Fruit fly (Drosophila melanogaster) whole organism, embryonic: ENCODE data around the gene dock.

Experiments used
- Asciz ChIP-seq: fragments of 200-800 bp; sonication (Bioruptor generic); optimal IDR thresholded peaks from 2 replicates; lab custom pipeline; 2017; ENCODE audit warnings: missing biosample characterization, mild to moderate bottlenecking, missing genetic modification characterization, missing genetic modification reagents
- Awh ChIP-seq: fragments of 200-800 bp; sonication (Bioruptor generic); IDR thresholded peaks from 2 replicates; pipeline ENCODE4, ENCODE4 v1.3.6; 2022; ENCODE audit warnings: missing biosample characterization, missing genetic modification characterization
- B-H2 ChIP-seq: fragments of 200-800 bp; sonication (Bioruptor generic); optimal IDR thresholded peaks from 2 replicates; lab custom pipeline; 2018; ENCODE audit warnings: missing biosample characterization, mild to moderate bottlenecking, missing genetic modification characterization
- Bteb2 ChIP-seq: fragments of 200-800 bp; sonication (Bioruptor generic); optimal IDR thresholded peaks from 2 replicates; lab custom pipeline; 2016; ENCODE audit warnings: missing biosample characterization, missing genetic modification characterization
- CG10274 ChIP-seq: fragments of 200-800 bp; sonication (Bioruptor generic); optimal IDR thresholded peaks from 3 replicates; lab custom pipeline; 2017; ENCODE audit warnings: missing biosample characterization, mild to moderate bottlenecking, missing genetic modification characterization
- CG10979 ChIP-seq: fragments of 200-800 bp; sonication (Bioruptor generic); optimal IDR thresholded peaks from 2 replicates; lab custom pipeline; 2018; ENCODE audit warnings: missing biosample characterization, mild to moderate bottlenecking, missing genetic modification characterization, moderate library complexity
- CG12071 ChIP-seq: fragments of 200-800 bp; sonication (Bioruptor generic); optimal IDR thresholded peaks from 3 replicates; lab custom pipeline; 2018; ENCODE audit warnings: missing biosample characterization, mild to moderate bottlenecking, missing genetic modification characterization
- CG12219 ChIP-seq: fragments of 200-800 bp; sonication (Bioruptor generic); optimal IDR thresholded peaks from 3 replicates; lab custom pipeline; 2018; ENCODE audit warnings: missing biosample characterization, mild to moderate bottlenecking, missing genetic modification characterization
- CG13894 ChIP-seq: fragments of 200-800 bp; sonication (Bioruptor generic); optimal IDR thresholded peaks from 3 replicates; lab custom pipeline; 2018; ENCODE audit warnings: missing biosample characterization, mild to moderate bottlenecking, missing genetic modification characterization, moderate library complexity
- CG14860 ChIP-seq: fragments of 200-800 bp; sonication (Bioruptor generic); IDR thresholded peaks from 3 replicates; pipeline ENCODE4 v1.3.6; 2022; ENCODE audit warnings: missing biosample characterization, missing genetic modification characterization; ENCODE audit not compliant: partially characterized antibody
- CG15011 ChIP-seq: fragments of 200-800 bp; sonication (Bioruptor generic); optimal IDR thresholded peaks from 3 replicates; lab custom pipeline; 2018; ENCODE audit warnings: missing biosample characterization, mild to moderate bottlenecking, missing genetic modification characterization
- CG1603 ChIP-seq: fragments of 200-800 bp; sonication (Bioruptor generic); optimal IDR thresholded peaks from 2 replicates; lab custom pipeline; 2019; ENCODE audit warnings: missing biosample characterization, mild to moderate bottlenecking, missing genetic modification characterization, moderate library complexity
- CG2199 ChIP-seq: fragments of 200-800 bp; sonication (Bioruptor generic); IDR thresholded peaks from 3 replicates; pipeline ENCODE4 v1.3.6; 2022; ENCODE audit warnings: missing biosample characterization, missing genetic modification characterization
- CG2889 ChIP-seq: fragments of 200-800 bp; sonication (Bioruptor generic); IDR thresholded peaks from 3 replicates; pipeline ENCODE4 v1.3.6; 2022; ENCODE audit warnings: missing biosample characterization, missing genetic modification characterization
- CG3847 ChIP-seq: fragments of 200-800 bp; sonication (Bioruptor generic); IDR thresholded peaks from 2 replicates; pipeline ENCODE4 v1.3.6; 2022; ENCODE audit warnings: missing biosample characterization, missing genetic modification characterization
- CG43689 ChIP-seq: fragments of 200-800 bp; sonication (Bioruptor generic); IDR thresholded peaks from 2 replicates; pipeline ENCODE4 v1.3.6; 2022; ENCODE audit warnings: missing biosample characterization, missing genetic modification characterization
- CG6272 ChIP-seq: fragments of 200-800 bp; sonication (Bioruptor generic); IDR thresholded peaks from 2 replicates; pipeline ENCODE4 v1.3.6; 2022; ENCODE audit warnings: missing biosample characterization, missing genetic modification characterization
- CG7556 ChIP-seq: fragments of 200-800 bp; sonication (Bioruptor generic); optimal IDR thresholded peaks from 2 replicates; lab custom pipeline; 2017; ENCODE audit warnings: missing biosample characterization, mild to moderate bottlenecking, missing genetic modification characterization
- CG7745 ChIP-seq: fragments of 200-800 bp; sonication (Bioruptor generic); optimal IDR thresholded peaks from 2 replicates; lab custom pipeline; 2018; ENCODE audit warnings: missing biosample characterization, mild to moderate bottlenecking, missing genetic modification characterization, moderate library complexity
- CG8359 ChIP-seq: fragments of 200-800 bp; sonication (Bioruptor generic); optimal IDR thresholded peaks from 2 replicates; lab custom pipeline; 2017; ENCODE audit warnings: missing biosample characterization, mild to moderate bottlenecking, missing genetic modification characterization, borderline replicate concordance
- CG8478 ChIP-seq: fragments of >200 bp; optimal IDR thresholded peaks from 2 replicates; lab custom pipeline; 2018
- CG8924 ChIP-seq: fragments of 200-800 bp; optimal IDR thresholded peaks from 3 replicates; lab custom pipeline; 2019; ENCODE audit warnings: missing biosample characterization, mild to moderate bottlenecking, missing genetic modification characterization, moderate library complexity
- CTCF ChIP-seq: fragments of 200-800 bp; sonication (Bioruptor generic); optimal IDR thresholded peaks from 2 replicates; lab custom pipeline; 2017; ENCODE audit warnings: missing biosample characterization, mild to moderate bottlenecking, missing genetic modification characterization, moderate library complexity
- CoRest ChIP-seq: fragments of 200-800 bp; sonication (Bioruptor generic); optimal IDR thresholded peaks from 3 replicates; lab custom pipeline; 2018; ENCODE audit warnings: missing biosample characterization, mild to moderate bottlenecking, missing genetic modification characterization, moderate library complexity
- Deaf1 ChIP-seq: fragments of 200-800 bp; optimal IDR thresholded peaks from 3 replicates; lab custom pipeline; 2019; ENCODE audit warnings: missing biosample characterization, mild to moderate bottlenecking, missing genetic modification characterization, moderate library complexity
- Gsc ChIP-seq: fragments of 200-800 bp; sonication (Bioruptor generic); IDR thresholded peaks from 2 replicates; pipeline ENCODE4 v1.3.6; 2022; ENCODE audit warnings: missing biosample characterization, missing genetic modification characterization
- HHEX ChIP-seq: fragments of 200-800 bp; sonication (Bioruptor generic); optimal IDR thresholded peaks from 3 replicates; lab custom pipeline; 2017; ENCODE audit warnings: missing biosample characterization, mild to moderate bottlenecking, missing genetic modification characterization, missing genetic modification reagents
- HLH4C ChIP-seq: fragments of 200-800 bp; sonication (Bioruptor generic); IDR thresholded peaks from 3 replicates; pipeline ENCODE4 v1.3.6; 2022; ENCODE audit warnings: missing biosample characterization, missing genetic modification characterization; ENCODE audit not compliant: partially characterized antibody
- HLH54F ChIP-seq: fragments of 200-800 bp; sonication (Bioruptor generic); optimal IDR thresholded peaks from 3 replicates; lab custom pipeline; 2016; ENCODE audit warnings: missing biosample characterization, missing genetic modification characterization
- Lpt ChIP-seq: fragments of >200 bp; optimal IDR thresholded peaks from 2 replicates; lab custom pipeline; 2018; ENCODE audit warnings: missing biosample characterization, missing genetic modification characterization
- Nf-YB ChIP-seq: fragments of 200-800 bp; sonication (Bioruptor generic); optimal IDR thresholded peaks from 3 replicates; lab custom pipeline; 2019; ENCODE audit warnings: missing biosample characterization, mild to moderate bottlenecking, missing genetic modification characterization, moderate library complexity
- Rfx ChIP-seq: fragments of 200-800 bp; sonication (Bioruptor generic); IDR thresholded peaks from 2 replicates; pipeline ENCODE4 v1.3.6; 2022; ENCODE audit warnings: missing biosample characterization, missing genetic modification characterization
- Sox102F ChIP-seq: fragments of 200-800 bp; sonication (Bioruptor generic); optimal IDR thresholded peaks from 2 replicates; lab custom pipeline; 2018; ENCODE audit warnings: missing biosample characterization, mild to moderate bottlenecking, missing genetic modification characterization, moderate library complexity
- Tbp ChIP-seq: fragments of >200 bp; optimal IDR thresholded peaks from 2 replicates; lab custom pipeline; 2018; ENCODE audit warnings: missing biosample characterization, missing genetic modification characterization
- dmrt11E ChIP-seq: fragments of 200-800 bp; sonication (Bioruptor generic); optimal IDR thresholded peaks from 3 replicates; lab custom pipeline; 2018; ENCODE audit warnings: missing biosample characterization, mild to moderate bottlenecking, missing genetic modification characterization, moderate library complexity
- fd102C ChIP-seq: fragments of 200-800 bp; sonication (Bioruptor generic); optimal IDR thresholded peaks from 2 replicates; lab custom pipeline; 2018; ENCODE audit warnings: missing biosample characterization, mild to moderate bottlenecking, missing genetic modification characterization, moderate library complexity
- gem ChIP-seq: fragments of 200-800 bp; sonication (Bioruptor generic); optimal IDR thresholded peaks from 2 replicates; lab custom pipeline; 2019; ENCODE audit warnings: missing biosample characterization, mild to moderate bottlenecking, missing genetic modification characterization, moderate library complexity
- gsb-n ChIP-seq: fragments of 200-800 bp; sonication (Bioruptor generic); optimal IDR thresholded peaks from 3 replicates; lab custom pipeline; 2018; ENCODE audit warnings: missing biosample characterization, mild to moderate bottlenecking, missing genetic modification characterization
- insv ChIP-seq, 2 experiments: fragments of 200-800 bp; sonication (Bioruptor generic); optimal IDR thresholded peaks; 3 replicates each; lab custom pipeline; 2016 to 2018; ENCODE audit warnings: missing biosample characterization in 2 of 2, missing genetic modification characterization in 2 of 2
- ken ChIP-seq: fragments of 200-800 bp; sonication (Bioruptor generic); IDR thresholded peaks from 3 replicates; pipeline ENCODE4 v1.3.6; 2022; ENCODE audit warnings: missing biosample characterization, missing genetic modification characterization
- lilli ChIP-seq: fragments of 200-800 bp; sonication (Bioruptor generic); optimal IDR thresholded peaks from 3 replicates; lab custom pipeline; 2016; ENCODE audit warnings: missing biosample characterization, missing genetic modification characterization
- pita ChIP-seq: fragments of 200-800 bp; sonication (Bioruptor generic); optimal IDR thresholded peaks from 2 replicates; lab custom pipeline; 2017; ENCODE audit warnings: missing biosample characterization, mild to moderate bottlenecking, missing genetic modification characterization
- pzg ChIP-seq: fragments of 200-800 bp; sonication (Bioruptor generic); optimal IDR thresholded peaks from 3 replicates; lab custom pipeline; 2018; ENCODE audit warnings: missing biosample characterization, mild to moderate bottlenecking, missing genetic modification characterization, moderate library complexity
- row ChIP-seq: fragments of 200-800 bp; sonication (Bioruptor generic); IDR thresholded peaks from 3 replicates; pipeline ENCODE4 v1.3.6; 2022; ENCODE audit warnings: missing biosample characterization, missing genetic modification characterization
- sens ChIP-seq: fragments of 200-800 bp; sonication (Bioruptor generic); peaks from one replicate; lab custom pipeline; 2016; ENCODE audit warnings: missing biosample characterization, missing genetic modification characterization
- sima ChIP-seq: fragments of 200-800 bp; sonication (Bioruptor generic); optimal IDR thresholded peaks from 2 replicates; lab custom pipeline; 2016; ENCODE audit warnings: missing biosample characterization, missing genetic modification characterization
- sisA ChIP-seq: fragments of 200-800 bp; sonication (Bioruptor generic); IDR thresholded peaks from 2 replicates; pipeline ENCODE4 v1.3.6; 2022; ENCODE audit warnings: missing biosample characterization, missing genetic modification characterization
- stc ChIP-seq: fragments of 200-800 bp; sonication (Bioruptor generic); IDR thresholded peaks from 2 replicates; pipeline ENCODE4 v1.3.6; 2022; ENCODE audit warnings: missing biosample characterization, missing genetic modification characterization
- vfl ChIP-seq: fragments of 200-800 bp; sonication (Bioruptor generic); optimal IDR thresholded peaks from 2 replicates; lab custom pipeline; 2016; ENCODE audit warnings: missing biosample characterization, missing genetic modification characterization
- wdn ChIP-seq: fragments of 200-800 bp; sonication (Bioruptor generic); IDR thresholded peaks from 2 replicates; pipeline ENCODE4 v1.3.6; 2022; ENCODE audit warnings: missing biosample characterization, missing genetic modification characterization

The dock gene

dm6 chr2L:867899-868605 lies 42.3 kb downstream of the dock start, which contains the start of gene aru (continued):
- no peak for TF ChIP-seq Bteb2 (GFP tag; lab: Kevin White, UChicago)
- TF ChIP-seq Sox102F (GFP tag; lab: Kevin White, UChicago): peak; percentile 15
- TF ChIP-seq CG7745: peak; percentile 35
- peak; percentile 61 for TF ChIP-seq gem (tag; lab: Kevin White, UChicago)
- TF ChIP-seq CG8924: peak; percentile 28
- TF ChIP-seq Gsc (GFP tag; lab: Robert Waterston, UW): no peak
- no peak for TF ChIP-seq pzg (GFP tag; lab: Kevin White, UChicago)
- TF ChIP-seq CG15011 (GFP tag; lab: Kevin White, UChicago): no peak
- peak; percentile 37 for TF ChIP-seq HHEX
- no peak for TF ChIP-seq CG14860 (GFP tag; lab: Robert Waterston, UW)
- no peak for TF ChIP-seq pita (GFP tag; lab: Kevin White, UChicago)
- peak; percentile 35; the same call in 1 of the 2 replicates for TF ChIP-seq CG3847 (GFP tag; lab: Robert Waterston, UW)
- TF ChIP-seq Awh (GFP tag; lab: Robert Waterston, UW): peak; percentile 24; the same call in 1 of the 2 replicates
- peak; percentile 21; the same call in 1 of the 3 replicates for TF ChIP-seq HLH4C
- peak; percentile 38 for TF ChIP-seq CG13894 (tag; lab: Kevin White, UChicago)
- peak; percentile 1 for TF ChIP-seq gsb-n (tag; lab: Kevin White, UChicago)
- TF ChIP-seq Tbp (GFP tag; lab: Kevin White, UChicago): no peak
- TF ChIP-seq row (GFP tag; lab: Robert Waterston, UW): peak; percentile 68
- TF ChIP-seq Asciz (GFP tag; lab: Kevin White, UChicago): peak; percentile 65
- TF ChIP-seq CG2889 (GFP tag; lab: Robert Waterston, UW): no peak
- TF ChIP-seq Rfx (GFP tag; lab: Robert Waterston, UW): peak; percentile 29; the same call in 1 of the 2 replicates
- peak; percentile 32 for TF ChIP-seq CG12219 (GFP tag; lab: Kevin White, UChicago)
- no peak for TF ChIP-seq sima (GFP tag; lab: Kevin White, UChicago)
- TF ChIP-seq CoRest (tag; lab: Kevin White, UChicago): peak; percentile 15
- TF ChIP-seq CG8359 (GFP tag; lab: Kevin White, UChicago): no peak
- no peak for TF ChIP-seq HLH54F (GFP tag; lab: Kevin White, UChicago)
- peak; percentile 29 for TF ChIP-seq CG7556 (GFP tag; lab: Kevin White, UChicago)
- no peak for TF ChIP-seq CG43689 (GFP tag; lab: Robert Waterston, UW)
- peak; percentile 4 for TF ChIP-seq Lpt (GFP tag; lab: Kevin White, UChicago)
- peak; percentile 0 for TF ChIP-seq CG12071 (GFP tag; lab: Kevin White, UChicago)
- peak in 1 of 2 experiments; percentile 4 for TF ChIP-seq insv (GFP tag; optimal IDR thresholded peaks at IDR 0.05; lab: Kevin White, UChicago)
- peak; percentile 37 for TF ChIP-seq Nf-YB (GFP tag; lab: Kevin White, UChicago)
- TF ChIP-seq stc (GFP tag; lab: Robert Waterston, UW): 0 out of 2 replicates have a peak, but pooled peaks have one; percentile 30
- TF ChIP-seq CG1603 (tag; lab: Kevin White, UChicago): peak; percentile 28
- TF ChIP-seq CG2199 (GFP tag; lab: Robert Waterston, UW): no peak
- TF ChIP-seq sisA (GFP tag; lab: Robert Waterston, UW): no peak
- TF ChIP-seq CG6272 (GFP tag; lab: Robert Waterston, UW): no peak
- TF ChIP-seq Deaf1 (tag; lab: Kevin White, UChicago): peak; percentile 11
- no peak for TF ChIP-seq CG8478 (lab: Kevin White, UChicago)
- peak; percentile 3 for TF ChIP-seq CTCF (GFP tag; lab: Kevin White, UChicago)
- TF ChIP-seq lilli: no peak
- peak; percentile 36 for TF ChIP-seq dmrt11E (tag; lab: Kevin White, UChicago)
- TF ChIP-seq wdn (GFP tag; lab: Robert Waterston, UW): no peak
- TF ChIP-seq ken: 0 out of 3 replicates have a peak, but pooled peaks have one; percentile 5
- no peak for TF ChIP-seq CG10274 (GFP tag; lab: Kevin White, UChicago)
- peak; percentile 70 for TF ChIP-seq sens (GFP tag; lab: Kevin White, UChicago)
- TF ChIP-seq vfl (GFP tag; lab: Kevin White, UChicago): no peak
- peak; percentile 14 for TF ChIP-seq B-H2 (GFP tag; lab: Kevin White, UChicago)
- TF ChIP-seq CG10979 (tag; lab: Kevin White, UChicago): peak; percentile 31
- peak; percentile 37 for TF ChIP-seq fd102C (GFP tag; lab: Kevin White, UChicago)
